Worm (Caenorhabditis elegans): ENCODE measurements around the gene tbx-35.

tbx-35 gene

ce11 chrII:5511417-5512353 lies 13.5 kb downstream of the tbx-35 start:
- TF ChIP-seq mdl-1 (tag; optimal IDR thresholded peaks at IDR 0.05): no peak
- no peak for TF ChIP-seq gmeb-1 (tag; optimal IDR thresholded peaks at IDR 0.05)
- TF ChIP-seq elt-1 (tag; optimal IDR thresholded peaks at IDR 0.05): no peak
- no peak for TF ChIP-seq nhr-237 (tag; optimal IDR thresholded peaks at IDR 0.05)
- no peak for TF ChIP-seq zag-1 (tag; optimal IDR thresholded peaks at IDR 0.05)
- TF ChIP-seq ZK546.5 (tag; optimal IDR thresholded peaks at IDR 0.05): no peak
- peak; percentile 83 for TF ChIP-seq C34F6.9 (tag; optimal IDR thresholded peaks at IDR 0.05)
- TF ChIP-seq lin-11 (tag; optimal IDR thresholded peaks at IDR 0.05): no peak
- no peak for TF ChIP-seq lin-39 (tag; optimal IDR thresholded peaks at IDR 0.05)
- peak in 1 of 2 experiments; percentile 56 for TF ChIP-seq lsy-2 (tag; optimal IDR thresholded peaks at IDR 0.05)
- no peak for TF ChIP-seq egl-27 (tag; optimal IDR thresholded peaks at IDR 0.05)
- peak; percentile 44 for TF ChIP-seq unc-55 (GFP tag; optimal IDR thresholded peaks at IDR 0.05)
- no peak for TF ChIP-seq lin-13 (GFP tag; optimal IDR thresholded peaks at IDR 0.05)
- no peak for TF ChIP-seq ceh-16 (tag; optimal IDR thresholded peaks at IDR 0.05)
- TF ChIP-seq skn-1 (tag; optimal IDR thresholded peaks at IDR 0.05): no peak
- TF ChIP-seq snpc-4 (tag; optimal IDR thresholded peaks at IDR 0.05): no peak
- TF ChIP-seq blmp-1 (tag; optimal IDR thresholded peaks at IDR 0.05; ENCODE audit: insufficient read depth): peak; percentile 13
- TF ChIP-seq nhr-129 (tag; optimal IDR thresholded peaks at IDR 0.05): peak; percentile 44
- no peak for TF ChIP-seq unc-62 (GFP tag; optimal IDR thresholded peaks at IDR 0.05)
- no peak for TF ChIP-seq aly-2 (tag; optimal IDR thresholded peaks at IDR 0.05)
- TF ChIP-seq ztf-11 (tag; optimal IDR thresholded peaks at IDR 0.05): no peak
- TF ChIP-seq R02D3.7 (tag; optimal IDR thresholded peaks at IDR 0.05): no peak
- TF ChIP-seq Y55F3AM.14 (GFP tag; optimal IDR thresholded peaks at IDR 0.05): no peak
- TF ChIP-seq unc-39 (tag; optimal IDR thresholded peaks at IDR 0.05): no peak
- no peak for TF ChIP-seq nhr-6 (tag; optimal IDR thresholded peaks at IDR 0.05)
- no peak for TF ChIP-seq nhr-23 (tag; optimal IDR thresholded peaks at IDR 0.05)
- TF ChIP-seq nhr-11 (tag; optimal IDR thresholded peaks at IDR 0.05): no peak
- TF ChIP-seq nhr-25 (tag; optimal IDR thresholded peaks at IDR 0.05): no peak
- TF ChIP-seq fos-1 (tag; optimal IDR thresholded peaks at IDR 0.05): no peak
- TF ChIP-seq ceh-82 (tag; optimal IDR thresholded peaks at IDR 0.05): no peak
- TF ChIP-seq mbf-1 (tag; optimal IDR thresholded peaks at IDR 0.05): no peak
- no peak for TF ChIP-seq nhr-77 (tag; optimal IDR thresholded peaks at IDR 0.05)
- TF ChIP-seq F13H6.1 (tag; optimal IDR thresholded peaks at IDR 0.05): no peak
- no peak for TF ChIP-seq nhr-10 (tag; optimal IDR thresholded peaks at IDR 0.05)
- no peak for TF ChIP-seq ztf-1 (GFP tag; conservative IDR thresholded peaks at IDR 0.05)
- TF ChIP-seq peb-1 (tag; optimal IDR thresholded peaks at IDR 0.05): no peak
- TF ChIP-seq mab-5 (tag; optimal IDR thresholded peaks at IDR 0.05): no peak
- TF ChIP-seq nhr-21 (tag; optimal IDR thresholded peaks at IDR 0.05): no peak
- TF ChIP-seq sma-3 (GFP tag; optimal IDR thresholded peaks at IDR 0.05): no peak
- no peak for TF ChIP-seq crh-2 (tag; optimal IDR thresholded peaks at IDR 0.05)

- peak; percentile 10 for TF ChIP-seq C34F6.9 (tag; optimal IDR thresholded peaks at IDR 0.05)
- no peak for TF ChIP-seq crh-2 (tag; optimal IDR thresholded peaks at IDR 0.05)
- peak in 1 of 2 experiments; percentile 38 for TF ChIP-seq lsy-2 (tag; optimal IDR thresholded peaks at IDR 0.05)
- TF ChIP-seq unc-55 (GFP tag; optimal IDR thresholded peaks at IDR 0.05): peak; percentile 13
- peak; percentile 49 for TF ChIP-seq blmp-1 (tag; optimal IDR thresholded peaks at IDR 0.05; ENCODE audit: insufficient read depth)
Observed at ce11 chrII:5505820-5506287, 19.3 kb downstream of the tbx-35 start, which contains the start of gene npp-24. Gene npp-24 (plus strand): TSS chrII:5505870.

- TF ChIP-seq lin-13 (GFP tag; optimal IDR thresholded peaks at IDR 0.05) (no peak), nhr-6 (tag; optimal IDR thresholded peaks at IDR 0.05) (no peak), fos-1 (tag; optimal IDR thresholded peaks at IDR 0.05) (peak; percentile 2), ZK546.5 (tag; optimal IDR thresholded peaks at IDR 0.05) (no peak), C34F6.9 (tag; optimal IDR thresholded peaks at IDR 0.05) (no peak), nhr-10 (tag; optimal IDR thresholded peaks at IDR 0.05) (no peak)
Observed at ce11 chrII:5503760-5504159, 21.4 kb downstream of the tbx-35 start, which contains the start of gene cyp-44A1. Gene cyp-44A1 (plus strand): TSS chrII:5504044.
